Worm (Caenorhabditis elegans): ENCODE results near the gene Y32G9A.3.

- TF ChIP-seq nhr-179 (tag; optimal IDR thresholded peaks at IDR 0.05) (no peak), cebp-2 (GFP tag; IDR thresholded peaks at IDR 0.05) (no peak), ama-1 (optimal IDR thresholded peaks at IDR 0.05) (no peak), ama-1 (GFP tag; optimal IDR thresholded peaks at IDR 0.05) (no peak), madf-3 (GFP tag; IDR thresholded peaks at IDR 0.05) (no peak), bed-2 (GFP tag; IDR thresholded peaks at IDR 0.05) (no peak), B0035.1 (tag; optimal IDR thresholded peaks at IDR 0.05) (no peak), snpc-3.4 (tag; optimal IDR thresholded peaks at IDR 0.05) (no peak), ceh-40 (GFP tag; IDR thresholded peaks at IDR 0.05) (no peak), pha-4 (tag; optimal IDR thresholded peaks at IDR 0.05) (no peak), him-1 (tag; optimal IDR thresholded peaks at IDR 0.05) (no peak), rec-8 (tag; optimal IDR thresholded peaks at IDR 0.05) (no peak), Y53F4B.3 (GFP tag; IDR thresholded peaks at IDR 0.05) (no peak), nhr-90 (tag; optimal IDR thresholded peaks at IDR 0.05) (no peak), die-1 (tag; optimal IDR thresholded peaks at IDR 0.05) (no peak)
These were observed 2.7 kb upstream of the Y32G9A.3 start, which contains the start of gene srp-3 for ce11 chrV:1908542-1908941.

Data from whole organism, young adult.